Worm (Caenorhabditis elegans): ENCODE results near the gene nhr-264.

ce11 chrIV:9304617-9305016 is 10.9 kb upstream of the nhr-264 start, which contains the start of gene F49C12.5:
- TF ChIP-seq nhr-25 (tag; optimal IDR thresholded peaks at IDR 0.05) (no peak), ztf-4 (tag; optimal IDR thresholded peaks at IDR 0.05) (no peak), zag-1 (tag; optimal IDR thresholded peaks at IDR 0.05) (no peak), nhr-237 (tag; optimal IDR thresholded peaks at IDR 0.05) (no peak), lin-15B (tag; optimal IDR thresholded peaks at IDR 0.05) (no peak)
